Fruit fly (Drosophila melanogaster) whole organism, embryonic: Measurements from ENCODE around the gene Obp99a.

Experiments used
- Blimp-1 ChIP-seq: fragments of 200-800 bp; sonication (Bioruptor generic); optimal IDR thresholded peaks from 3 replicates; lab custom pipeline; 2018; ENCODE audit warnings: missing biosample characterization, missing genetic modification characterization, mild to moderate bottlenecking, moderate library complexity, missing genetic modification reagents
- CG1024 ChIP-seq: fragments of 200-800 bp; sonication (Bioruptor generic); IDR thresholded peaks from 2 replicates; pipeline ENCODE4 v1.3.6; 2022; ENCODE audit warnings: missing biosample characterization, missing genetic modification characterization
- CG12769 ChIP-seq: fragments of 200-800 bp; sonication (Bioruptor generic); optimal IDR thresholded peaks from 2 replicates; lab custom pipeline; 2019; ENCODE audit warnings: missing biosample characterization, mild to moderate bottlenecking, missing genetic modification characterization, moderate library complexity
- CG14860 ChIP-seq: fragments of 200-800 bp; sonication (Bioruptor generic); IDR thresholded peaks from 3 replicates; pipeline ENCODE4 v1.3.6; 2022; ENCODE audit warnings: missing biosample characterization, missing genetic modification characterization; ENCODE audit not compliant: partially characterized antibody
- CG15269 ChIP-seq: fragments of 200-800 bp; sonication (Bioruptor generic); optimal IDR thresholded peaks from 2 replicates; lab custom pipeline; 2018; ENCODE audit warnings: missing biosample characterization, mild to moderate bottlenecking, missing genetic modification characterization, moderate library complexity
- CG16815 ChIP-seq: fragments of 200-800 bp; sonication (Bioruptor generic); optimal IDR thresholded peaks from 3 replicates; lab custom pipeline; 2017; ENCODE audit warnings: missing biosample characterization, mild to moderate bottlenecking, missing genetic modification characterization
- CG2199 ChIP-seq: fragments of 200-800 bp; sonication (Bioruptor generic); IDR thresholded peaks from 3 replicates; pipeline ENCODE4 v1.3.6; 2022; ENCODE audit warnings: missing biosample characterization, missing genetic modification characterization
- CG30020 ChIP-seq: fragments of 200-800 bp; optimal IDR thresholded peaks from 2 replicates; lab custom pipeline; 2019; ENCODE audit warnings: missing biosample characterization, mild to moderate bottlenecking, missing genetic modification characterization, moderate library complexity
- CG31365 ChIP-seq: fragments of 200-800 bp; sonication (Bioruptor generic); optimal IDR thresholded peaks from 2 replicates; lab custom pipeline; 2018; ENCODE audit warnings: missing biosample characterization, mild to moderate bottlenecking, missing genetic modification characterization
- CG32532 ChIP-seq: fragments of 200-800 bp; sonication (Bioruptor generic); IDR thresholded peaks from 2 replicates; pipeline ENCODE4 v1.3.6; 2022; ENCODE audit warnings: missing biosample characterization, missing genetic modification characterization
- CG34376 ChIP-seq: fragments of 200-800 bp; sonication (Bioruptor generic); optimal IDR thresholded peaks from 2 replicates; lab custom pipeline; 2018; ENCODE audit warnings: missing biosample characterization, mild to moderate bottlenecking, missing genetic modification characterization
- CG3838 ChIP-seq: fragments of 200-800 bp; sonication (Bioruptor generic); optimal IDR thresholded peaks from 3 replicates; lab custom pipeline; 2016; ENCODE audit warnings: missing biosample characterization, missing genetic modification characterization
- CG6854 ChIP-seq: fragments of 200-800 bp; sonication (Bioruptor generic); optimal IDR thresholded peaks from 3 replicates; lab custom pipeline; 2017; ENCODE audit warnings: missing biosample characterization, mild to moderate bottlenecking, missing genetic modification characterization
- CG8944 ChIP-seq: fragments of 200-800 bp; sonication (Bioruptor generic); optimal IDR thresholded peaks from 3 replicates; lab custom pipeline; 2016; ENCODE audit warnings: missing biosample characterization, missing genetic modification characterization
- CTCF ChIP-seq: fragments of 200-800 bp; sonication (Bioruptor generic); optimal IDR thresholded peaks from 2 replicates; lab custom pipeline; 2017; ENCODE audit warnings: missing biosample characterization, mild to moderate bottlenecking, missing genetic modification characterization, moderate library complexity
- Dll ChIP-seq: fragments of 200-800 bp; sonication (Bioruptor generic); IDR thresholded peaks from 4 replicates; pipeline ENCODE4 v1.3.6; 2022; ENCODE audit warnings: missing biosample characterization, missing genetic modification characterization; ENCODE audit not compliant: partially characterized antibody
- Dp ChIP-seq: fragments of 200-800 bp; sonication (Bioruptor generic); optimal IDR thresholded peaks from 2 replicates; lab custom pipeline; 2018; ENCODE audit warnings: missing biosample characterization, mild to moderate bottlenecking, missing genetic modification characterization, moderate library complexity
- Drgx ChIP-seq: fragments of 200-800 bp; sonication (Bioruptor generic); IDR thresholded peaks from 2 replicates; pipeline ENCODE4 v1.3.6; 2022; ENCODE audit warnings: missing biosample characterization, missing genetic modification characterization
- ERR ChIP-seq: fragments of 200-800 bp; sonication (Bioruptor generic); optimal IDR thresholded peaks from 2 replicates; lab custom pipeline; 2016; ENCODE audit warnings: missing biosample characterization, missing genetic modification characterization
- HLHmδ ChIP-seq: fragments of 200-800 bp; sonication (Bioruptor generic); optimal IDR thresholded peaks from 2 replicates; lab custom pipeline; 2018; ENCODE audit warnings: missing biosample characterization, mild to moderate bottlenecking, missing genetic modification characterization, moderate library complexity
- Hr78 ChIP-seq, 2 experiments: fragments of 200-800 bp in 1 of 2; fragments of >200 bp in 1 of 2; sonication (Bioruptor generic) in 1 of 2; optimal IDR thresholded peaks; 2 replicates each; lab custom pipeline; 2017 to 2019; ENCODE audit warnings: missing biosample characterization in 2 of 2, missing genetic modification characterization in 2 of 2, mild to moderate bottlenecking in 1 of 2, moderate library complexity in 1 of 2
- Myb ChIP-seq: fragments of 200-800 bp; sonication (Bioruptor generic); optimal IDR thresholded peaks from 2 replicates; lab custom pipeline; 2016; ENCODE audit warnings: missing biosample characterization, missing genetic modification characterization
- PHDP ChIP-seq: fragments of 200-800 bp; sonication (Bioruptor generic); optimal IDR thresholded peaks from 3 replicates; lab custom pipeline; 2018; ENCODE audit warnings: missing biosample characterization, mild to moderate bottlenecking, missing genetic modification characterization, moderate library complexity
- Pdp1 ChIP-seq, 2 experiments: fragments of 200-800 bp; sonication (Bioruptor generic); optimal IDR thresholded peaks; 3 replicates each; lab custom pipeline; 2016; ENCODE audit warnings: missing biosample characterization in 2 of 2, missing genetic modification characterization in 2 of 2, mild to moderate bottlenecking in 1 of 2, moderate library complexity in 1 of 2
- Six4 ChIP-seq: fragments of 200-800 bp; sonication (Bioruptor generic); optimal IDR thresholded peaks from 2 replicates; lab custom pipeline; 2016; ENCODE audit warnings: missing biosample characterization, missing genetic modification characterization
- Sry-δ ChIP-seq: fragments of 200-800 bp; sonication (Bioruptor generic); optimal IDR thresholded peaks from 2 replicates; lab custom pipeline; 2016; ENCODE audit warnings: missing biosample characterization, missing genetic modification characterization
- Trl ChIP-seq, 3 experiments: fragments of >200 bp in 2 of 3; fragments of 200-800 bp in 1 of 3; sonication (Bioruptor generic) in 1 of 3; optimal IDR thresholded peaks; 2 replicates in 1 of 3; 3 replicates in 2 of 3; lab custom pipeline; 2016 to 2017; ENCODE audit warnings: missing biosample characterization in 1 of 3, missing genetic modification characterization in 1 of 3
- abd-A ChIP-seq: fragments of 200-800 bp; sonication (Bioruptor generic); optimal IDR thresholded peaks from 3 replicates; lab custom pipeline; 2019; ENCODE audit warnings: missing biosample characterization, mild to moderate bottlenecking, missing genetic modification characterization, moderate library complexity
- ash1 ChIP-seq: fragments of 200-800 bp; sonication (Bioruptor generic); optimal IDR thresholded peaks from 2 replicates; lab custom pipeline; 2018; ENCODE audit warnings: missing biosample characterization, mild to moderate bottlenecking, missing genetic modification characterization
- cg ChIP-seq: fragments of 200-800 bp; sonication (Bioruptor generic); optimal IDR thresholded peaks from 3 replicates; lab custom pipeline; 2019; ENCODE audit warnings: missing biosample characterization, mild to moderate bottlenecking, missing genetic modification characterization, moderate library complexity
- crol ChIP-seq: fragments of 200-800 bp; sonication (Bioruptor generic); IDR thresholded peaks from 2 replicates; pipeline ENCODE4 v1.3.6; 2022; ENCODE audit warnings: missing biosample characterization, missing genetic modification characterization
- ewg ChIP-seq: fragments of 200-800 bp; sonication (Bioruptor generic); optimal IDR thresholded peaks from 3 replicates; lab custom pipeline; 2017; ENCODE audit warnings: mild to moderate bottlenecking, missing biosample characterization, missing genetic modification reagents, missing genetic modification characterization
- gcm ChIP-seq: fragments of 200-800 bp; sonication (Bioruptor generic); optimal IDR thresholded peaks from 2 replicates; lab custom pipeline; 2019; ENCODE audit warnings: missing biosample characterization, mild to moderate bottlenecking, missing genetic modification characterization, moderate library complexity
- grn ChIP-seq: fragments of 200-800 bp; sonication (Bioruptor generic); optimal IDR thresholded peaks from 3 replicates; lab custom pipeline; 2017; ENCODE audit warnings: missing biosample characterization, missing genetic modification characterization
- gsb-n ChIP-seq: fragments of 200-800 bp; sonication (Bioruptor generic); optimal IDR thresholded peaks from 3 replicates; lab custom pipeline; 2018; ENCODE audit warnings: missing biosample characterization, mild to moderate bottlenecking, missing genetic modification characterization
- kah ChIP-seq: fragments of 200-800 bp; sonication (Bioruptor generic); optimal IDR thresholded peaks from 2 replicates; lab custom pipeline; 2018; ENCODE audit warnings: missing biosample characterization, mild to moderate bottlenecking, missing genetic modification characterization
- kni ChIP-seq: fragments of 200-800 bp; sonication (Bioruptor generic); optimal IDR thresholded peaks from 3 replicates; lab custom pipeline; 2017; ENCODE audit warnings: mild to moderate bottlenecking, missing biosample characterization, missing genetic modification reagents, missing genetic modification characterization
- knrl ChIP-seq: fragments of 200-800 bp; sonication (Bioruptor generic); IDR thresholded peaks from 3 replicates; pipeline ENCODE4 v1.3.6; 2022; ENCODE audit warnings: missing biosample characterization, missing genetic modification characterization; ENCODE audit not compliant: partially characterized antibody
- luna ChIP-seq: fragments of 200-800 bp; sonication (Bioruptor generic); optimal IDR thresholded peaks from 2 replicates; lab custom pipeline; 2016; ENCODE audit warnings: missing biosample characterization, missing genetic modification characterization
- nerfin-1 ChIP-seq: fragments of 200-800 bp; sonication (Bioruptor generic); optimal IDR thresholded peaks from 3 replicates; lab custom pipeline; 2019; ENCODE audit warnings: missing biosample characterization, mild to moderate bottlenecking, missing genetic modification characterization, moderate library complexity
- nerfin-2 ChIP-seq: fragments of 200-800 bp; sonication (Bioruptor generic); IDR thresholded peaks from 2 replicates; pipeline ENCODE4 v1.3.6; 2022; ENCODE audit warnings: missing biosample characterization, missing genetic modification characterization; ENCODE audit not compliant: partially characterized antibody
- nom ChIP-seq: fragments of 200-800 bp; sonication (Bioruptor generic); optimal IDR thresholded peaks from 2 replicates; lab custom pipeline; 2017; ENCODE audit warnings: missing biosample characterization, missing genetic modification characterization, mild to moderate bottlenecking, moderate library complexity, missing genetic modification reagents
- onecut ChIP-seq: fragments of 200-800 bp; sonication (Bioruptor generic); IDR thresholded peaks from 2 replicates; pipeline ENCODE4 v1.3.6; 2022; ENCODE audit warnings: missing biosample characterization, missing genetic modification characterization
- scrt ChIP-seq: fragments of 200-800 bp; sonication (Bioruptor generic); optimal IDR thresholded peaks from 2 replicates; lab custom pipeline; 2018; ENCODE audit warnings: missing biosample characterization, mild to moderate bottlenecking, missing genetic modification characterization, moderate library complexity
- sd ChIP-seq: fragments of 200-800 bp; sonication (Bioruptor generic); optimal IDR thresholded peaks from 3 replicates; lab custom pipeline; 2018; ENCODE audit warnings: missing biosample characterization, mild to moderate bottlenecking, missing genetic modification characterization, moderate library complexity
- tll ChIP-seq, 2 experiments: fragments of 200-800 bp in 1 of 2; fragments of >200 bp in 1 of 2; sonication (Bioruptor generic) in 1 of 2; optimal IDR thresholded peaks; 2 replicates each; lab custom pipeline; 2017 to 2019; ENCODE audit warnings: missing biosample characterization in 2 of 2, missing genetic modification characterization in 2 of 2, mild to moderate bottlenecking in 1 of 2, moderate library complexity in 1 of 2
- tna ChIP-seq: fragments of 200-800 bp; sonication (Bioruptor generic); IDR thresholded peaks from 2 replicates; pipeline ENCODE4 v1.3.6; 2022; ENCODE audit warnings: missing biosample characterization, missing genetic modification characterization; ENCODE audit not compliant: partially characterized antibody
- usp ChIP-seq: fragments of >200 bp; optimal IDR thresholded peaks from 2 replicates; lab custom pipeline; 2017; ENCODE audit warnings: missing biosample characterization, missing genetic modification characterization
- yki ChIP-seq: fragments of >200 bp; optimal IDR thresholded peaks from 3 replicates; lab custom pipeline; 2018

Gene Obp99a

dm6 chr3R:29682152-29682600, 10.7 kb downstream of the Obp99a start, which contains the start of the genes CG7582 and Gycalpha99B:
CG7582 (minus strand) TSS chr3R:29682278.
Gycalpha99B (plus strand) TSS chr3R:29682503.
- TF ChIP-seq CG15269: no peak
- TF ChIP-seq nom (GFP tag; lab: Kevin White, UChicago): peak; percentile 44
- TF ChIP-seq CG6854 (GFP tag; lab: Kevin White, UChicago): no peak
- peak; percentile 52 for TF ChIP-seq kah (GFP tag; lab: Kevin White, UChicago)
- peak; percentile 49 for TF ChIP-seq kni (GFP tag; lab: Kevin White, UChicago)
- no peak for TF ChIP-seq tll (GFP tag; optimal IDR thresholded peaks at IDR 0.05; lab: Kevin White, UChicago)
- no peak for TF ChIP-seq CG14860
- no peak for TF ChIP-seq luna
- TF ChIP-seq Blimp-1 (GFP tag; lab: Kevin White, UChicago): peak; percentile 99
- peak; percentile 11; the same call in 1 of the 2 replicates for TF ChIP-seq nerfin-2
- TF ChIP-seq Dp (GFP tag; lab: Kevin White, UChicago): no peak
- TF ChIP-seq sd: peak; percentile 89
- TF ChIP-seq ewg (GFP tag; lab: Kevin White, UChicago): peak; percentile 65
- peak; percentile 41; the same call in 1 of the 2 replicates for TF ChIP-seq crol (GFP tag; lab: Robert Waterston, UW)
- TF ChIP-seq Six4 (GFP tag; lab: Kevin White, UChicago): no peak
- peak; percentile 71 for TF ChIP-seq nerfin-1
- peak; percentile 38; the same call in 1 of the 2 replicates for TF ChIP-seq Drgx (GFP tag; lab: Robert Waterston, UW)
- no peak for TF ChIP-seq HLHmδ (GFP tag; lab: Kevin White, UChicago)
- no peak for TF ChIP-seq tna (GFP tag; lab: Robert Waterston, UW)
- peak; percentile 64 for TF ChIP-seq onecut (GFP tag; lab: Robert Waterston, UW)
- no peak for TF ChIP-seq CG30020 (tag; lab: Kevin White, UChicago)
- no peak for TF ChIP-seq Myb (GFP tag; lab: Kevin White, UChicago)
- no peak for TF ChIP-seq gsb-n (tag; lab: Kevin White, UChicago)
- peak; percentile 35; the same call in 1 of the 4 replicates for TF ChIP-seq Dll
- TF ChIP-seq Pdp1 (GFP tag; optimal IDR thresholded peaks at IDR 0.05; lab: Kevin White, UChicago): peak in 1 of 2 experiments; percentile 80
- TF ChIP-seq grn: no peak
- no peak for TF ChIP-seq ERR (GFP tag; lab: Kevin White, UChicago)
- TF ChIP-seq knrl (GFP tag; lab: Robert Waterston, UW): no peak
- peak; percentile 3 for TF ChIP-seq CG34376 (GFP tag; lab: Kevin White, UChicago)
- peak; percentile 87 to 89 for TF ChIP-seq Trl (optimal IDR thresholded peaks at IDR 0.05; lab: Kevin White, UChicago)
- TF ChIP-seq Trl (GFP tag; optimal IDR thresholded peaks at IDR 0.05; lab: Kevin White, UChicago): no peak
- TF ChIP-seq CG12769 (tag; lab: Kevin White, UChicago): peak; percentile 41
- TF ChIP-seq gcm (GFP tag; lab: Kevin White, UChicago): no peak
- TF ChIP-seq scrt (GFP tag; lab: Kevin White, UChicago): peak; percentile 99
- TF ChIP-seq Sry-δ (GFP tag; lab: Kevin White, UChicago): no peak
- TF ChIP-seq abd-A (tag; lab: Kevin White, UChicago): peak; percentile 24
- TF ChIP-seq ash1 (GFP tag; lab: Kevin White, UChicago): no peak
- TF ChIP-seq CG1024: no peak
- TF ChIP-seq usp (GFP tag; lab: Kevin White, UChicago): no peak
- peak; percentile 48 for TF ChIP-seq cg (GFP tag; lab: Kevin White, UChicago)
- TF ChIP-seq CG32532 (GFP tag; lab: Robert Waterston, UW): peak; percentile 22; the same call in 1 of the 2 replicates
- TF ChIP-seq CG3838 (GFP tag; lab: Kevin White, UChicago): no peak
- TF ChIP-seq CTCF (GFP tag; lab: Kevin White, UChicago): peak; percentile 64
- no peak for TF ChIP-seq PHDP (tag; lab: Kevin White, UChicago)
- TF ChIP-seq CG2199 (GFP tag; lab: Robert Waterston, UW): 0 out of 3 replicates have a peak, but pooled peaks have one; percentile 9
- peak; percentile 65 for TF ChIP-seq yki (lab: Kevin White, UChicago)
- no peak for TF ChIP-seq CG16815 (GFP tag; lab: Kevin White, UChicago)
- TF ChIP-seq Hr78 (GFP tag; optimal IDR thresholded peaks at IDR 0.05; lab: Kevin White, UChicago): peak in 1 of 2 experiments; percentile 76
- TF ChIP-seq CG31365: peak; percentile 31
- TF ChIP-seq CG8944: no peak
